Fruit fly (Drosophila melanogaster) whole organism, embryonic: ENCODE measurements around the gene CG33306.
A peak's percentile ranks its signal among the peaks of the same experiment; 100 is the strongest.

Source experiments
- Awh ChIP-seq: fragments of 200-800 bp; sonication (Bioruptor generic); IDR thresholded peaks from 2 replicates; pipeline ENCODE4, ENCODE4 v1.3.6; 2022; ENCODE audit warnings: missing biosample characterization, missing genetic modification characterization
- BEAF-32 ChIP-seq: fragments of 200-800 bp; sonication (Bioruptor generic); optimal IDR thresholded peaks from 3 replicates; lab custom pipeline; 2017; ENCODE audit warnings: missing biosample characterization, missing genetic modification characterization, mild to moderate bottlenecking, moderate library complexity, missing genetic modification reagents
- Blimp-1 ChIP-seq: fragments of 200-800 bp; sonication (Bioruptor generic); optimal IDR thresholded peaks from 3 replicates; lab custom pipeline; 2018; ENCODE audit warnings: missing biosample characterization, missing genetic modification characterization, mild to moderate bottlenecking, moderate library complexity, missing genetic modification reagents
- CG15479 ChIP-seq: fragments of 200-800 bp; sonication (Bioruptor generic); optimal IDR thresholded peaks from 3 replicates; lab custom pipeline; 2019; ENCODE audit warnings: missing biosample characterization, mild to moderate bottlenecking, missing genetic modification characterization, moderate library complexity
- CG1603 ChIP-seq: fragments of 200-800 bp; sonication (Bioruptor generic); optimal IDR thresholded peaks from 2 replicates; lab custom pipeline; 2019; ENCODE audit warnings: missing biosample characterization, mild to moderate bottlenecking, missing genetic modification characterization, moderate library complexity
- CG17568 ChIP-seq: fragments of 200-800 bp; sonication (Bioruptor generic); optimal IDR thresholded peaks from 2 replicates; lab custom pipeline; 2018; ENCODE audit warnings: missing biosample characterization, mild to moderate bottlenecking, missing genetic modification characterization, moderate library complexity
- CG17829 ChIP-seq: fragments of 200-800 bp; optimal IDR thresholded peaks from 2 replicates; lab custom pipeline; 2019; ENCODE audit warnings: missing biosample characterization, mild to moderate bottlenecking, missing genetic modification characterization, moderate library complexity
- CG1792 ChIP-seq: fragments of 200-800 bp; sonication (Bioruptor generic); optimal IDR thresholded peaks from 2 replicates; lab custom pipeline; 2016; ENCODE audit warnings: missing biosample characterization, missing genetic modification characterization
- CG18476 ChIP-seq: fragments of 200-800 bp; sonication (Bioruptor generic); optimal IDR thresholded peaks from 2 replicates; lab custom pipeline; 2016; ENCODE audit warnings: missing biosample characterization, mild to moderate bottlenecking, missing genetic modification characterization
- CG2875 ChIP-seq: fragments of 200-800 bp; sonication (Bioruptor generic); optimal IDR thresholded peaks from 2 replicates; lab custom pipeline; 2017; ENCODE audit warnings: missing biosample characterization, mild to moderate bottlenecking, missing genetic modification characterization, missing genetic modification reagents
- CG30403 ChIP-seq: fragments of 200-800 bp; sonication (Bioruptor generic); optimal IDR thresholded peaks from 3 replicates; lab custom pipeline; 2016; ENCODE audit warnings: missing biosample characterization, missing genetic modification characterization
- CG32532 ChIP-seq: fragments of 200-800 bp; sonication (Bioruptor generic); IDR thresholded peaks from 2 replicates; pipeline ENCODE4 v1.3.6; 2022; ENCODE audit warnings: missing biosample characterization, missing genetic modification characterization
- CG3281 ChIP-seq: fragments of 200-800 bp; sonication (Bioruptor generic); optimal IDR thresholded peaks from 3 replicates; lab custom pipeline; 2017; ENCODE audit warnings: missing biosample characterization, mild to moderate bottlenecking, missing genetic modification characterization
- CG33557 ChIP-seq: fragments of 200-800 bp; sonication (Bioruptor generic); optimal IDR thresholded peaks from 2 replicates; lab custom pipeline; 2019; ENCODE audit warnings: missing biosample characterization, mild to moderate bottlenecking, missing genetic modification characterization, moderate library complexity
- CG4730 ChIP-seq: fragments of 200-800 bp; sonication (Bioruptor generic); IDR thresholded peaks from 2 replicates; pipeline ENCODE4 v1.3.6; 2022; ENCODE audit warnings: missing biosample characterization, missing genetic modification characterization
- CG4854 ChIP-seq: fragments of 200-800 bp; sonication (Bioruptor generic); optimal IDR thresholded peaks from 2 replicates; lab custom pipeline; 2016; ENCODE audit warnings: missing biosample characterization, missing genetic modification characterization, inconsistent platforms
- CG7271 ChIP-seq: fragments of 200-800 bp; sonication (Bioruptor generic); optimal IDR thresholded peaks from 2 replicates; lab custom pipeline; 2018; ENCODE audit warnings: missing biosample characterization, mild to moderate bottlenecking, missing genetic modification characterization, moderate library complexity
- CG7839 ChIP-seq: fragments of 200-800 bp; sonication (Bioruptor generic); optimal IDR thresholded peaks from 3 replicates; lab custom pipeline; 2018; ENCODE audit warnings: missing biosample characterization, mild to moderate bottlenecking, missing genetic modification characterization, moderate library complexity
- CG8290 ChIP-seq, 3 experiments: fragments of 200-800 bp; sonication (Bioruptor generic); optimal IDR thresholded peaks; 2 replicates each; lab custom pipeline; 2016 to 2019; ENCODE audit warnings: missing biosample characterization in 3 of 3, missing genetic modification characterization in 3 of 3, mild to moderate bottlenecking in 2 of 3, moderate library complexity in 1 of 3
- CG9932 ChIP-seq: fragments of 200-800 bp; sonication (Bioruptor generic); IDR thresholded peaks from 2 replicates; pipeline ENCODE4 v1.3.6; 2022; ENCODE audit warnings: missing biosample characterization, missing genetic modification characterization
- D19A ChIP-seq: fragments of 200-800 bp; optimal IDR thresholded peaks from 3 replicates; lab custom pipeline; 2019; ENCODE audit warnings: missing biosample characterization, mild to moderate bottlenecking, missing genetic modification characterization, moderate library complexity
- Dp ChIP-seq: fragments of 200-800 bp; sonication (Bioruptor generic); optimal IDR thresholded peaks from 2 replicates; lab custom pipeline; 2018; ENCODE audit warnings: missing biosample characterization, mild to moderate bottlenecking, missing genetic modification characterization, moderate library complexity
- Fer3 ChIP-seq: fragments of 200-800 bp; sonication (Bioruptor generic); optimal IDR thresholded peaks from 2 replicates; lab custom pipeline; 2018; ENCODE audit warnings: missing biosample characterization, mild to moderate bottlenecking, missing genetic modification characterization, moderate library complexity
- Gsc ChIP-seq: fragments of 200-800 bp; sonication (Bioruptor generic); IDR thresholded peaks from 2 replicates; pipeline ENCODE4 v1.3.6; 2022; ENCODE audit warnings: missing biosample characterization, missing genetic modification characterization
- HLHmδ ChIP-seq: fragments of 200-800 bp; sonication (Bioruptor generic); optimal IDR thresholded peaks from 2 replicates; lab custom pipeline; 2018; ENCODE audit warnings: missing biosample characterization, mild to moderate bottlenecking, missing genetic modification characterization, moderate library complexity
- Hand ChIP-seq: fragments of 200-800 bp; sonication (Bioruptor generic); optimal IDR thresholded peaks from 2 replicates; lab custom pipeline; 2017; ENCODE audit warnings: mild to moderate bottlenecking, missing biosample characterization, missing genetic modification reagents, missing genetic modification characterization
- NC2α ChIP-seq: fragments of 200-800 bp; sonication (Bioruptor generic); optimal IDR thresholded peaks from 2 replicates; lab custom pipeline; 2016; ENCODE audit warnings: missing biosample characterization, missing genetic modification characterization
- NC2β ChIP-seq: fragments of 200-800 bp; sonication (Bioruptor generic); optimal IDR thresholded peaks from 2 replicates; lab custom pipeline; 2016; ENCODE audit warnings: missing biosample characterization, missing genetic modification characterization
- PHDP ChIP-seq: fragments of 200-800 bp; sonication (Bioruptor generic); optimal IDR thresholded peaks from 3 replicates; lab custom pipeline; 2018; ENCODE audit warnings: missing biosample characterization, mild to moderate bottlenecking, missing genetic modification characterization, moderate library complexity
- abd-A ChIP-seq: fragments of 200-800 bp; sonication (Bioruptor generic); optimal IDR thresholded peaks from 3 replicates; lab custom pipeline; 2019; ENCODE audit warnings: missing biosample characterization, mild to moderate bottlenecking, missing genetic modification characterization, moderate library complexity
- bsh ChIP-seq, 2 experiments: fragments of 200-800 bp; sonication (Bioruptor generic); optimal IDR thresholded peaks; 2 replicates each; lab custom pipeline; 2017 to 2018; ENCODE audit warnings: mild to moderate bottlenecking in 2 of 2, missing biosample characterization in 2 of 2, missing genetic modification characterization in 2 of 2, moderate library complexity in 1 of 2
- btn ChIP-seq: fragments of 200-800 bp; sonication (Bioruptor generic); optimal IDR thresholded peaks from 2 replicates; lab custom pipeline; 2016; ENCODE audit warnings: missing biosample characterization, missing genetic modification characterization
- da ChIP-seq: fragments of 200-800 bp; sonication (Bioruptor generic); optimal IDR thresholded peaks from 2 replicates; lab custom pipeline; 2016; ENCODE audit warnings: missing biosample characterization, missing genetic modification characterization
- dimm ChIP-seq: fragments of 200-800 bp; sonication (Bioruptor generic); IDR thresholded peaks from 2 replicates; pipeline ENCODE4 v1.3.6; 2022; ENCODE audit warnings: missing biosample characterization, missing genetic modification characterization
- dmrt99B ChIP-seq: fragments of 200-800 bp; sonication (Bioruptor generic); optimal IDR thresholded peaks from 2 replicates; lab custom pipeline; 2018; ENCODE audit warnings: missing biosample characterization, mild to moderate bottlenecking, missing genetic modification characterization, moderate library complexity
- ems ChIP-seq: fragments of 200-800 bp; sonication (Bioruptor generic); optimal IDR thresholded peaks from 3 replicates; lab custom pipeline; 2016; ENCODE audit warnings: missing biosample characterization, missing genetic modification characterization
- gce ChIP-seq: fragments of 200-800 bp; sonication (Bioruptor generic); IDR thresholded peaks from 3 replicates; pipeline ENCODE4 v1.3.6; 2022; ENCODE audit warnings: missing biosample characterization, missing genetic modification characterization
- grn ChIP-seq: fragments of 200-800 bp; sonication (Bioruptor generic); optimal IDR thresholded peaks from 3 replicates; lab custom pipeline; 2017; ENCODE audit warnings: missing biosample characterization, missing genetic modification characterization
- gsb-n ChIP-seq: fragments of 200-800 bp; sonication (Bioruptor generic); optimal IDR thresholded peaks from 3 replicates; lab custom pipeline; 2018; ENCODE audit warnings: missing biosample characterization, mild to moderate bottlenecking, missing genetic modification characterization
- lab ChIP-seq: fragments of 200-800 bp; sonication (Bioruptor generic); optimal IDR thresholded peaks from 3 replicates; lab custom pipeline; 2017; ENCODE audit warnings: missing biosample characterization, missing genetic modification characterization, mild to moderate bottlenecking, moderate library complexity, missing genetic modification reagents
- peb ChIP-seq: fragments of 200-800 bp; sonication (Bioruptor generic); IDR thresholded peaks from 2 replicates; pipeline ENCODE4 v1.3.6; 2022; ENCODE audit warnings: missing biosample characterization, missing genetic modification characterization
- ranshi ChIP-seq: fragments of 200-800 bp; sonication (Bioruptor generic); IDR thresholded peaks from 2 replicates; pipeline ENCODE4 v1.3.6; 2022; ENCODE audit warnings: missing biosample characterization, missing genetic modification characterization
- sima ChIP-seq: fragments of 200-800 bp; sonication (Bioruptor generic); optimal IDR thresholded peaks from 2 replicates; lab custom pipeline; 2016; ENCODE audit warnings: missing biosample characterization, missing genetic modification characterization
- sisA ChIP-seq: fragments of 200-800 bp; sonication (Bioruptor generic); IDR thresholded peaks from 2 replicates; pipeline ENCODE4 v1.3.6; 2022; ENCODE audit warnings: missing biosample characterization, missing genetic modification characterization
- slbo ChIP-seq: fragments of 200-800 bp; sonication (Bioruptor generic); IDR thresholded peaks from 2 replicates; pipeline ENCODE4 v1.3.6; 2022; ENCODE audit warnings: missing biosample characterization, missing genetic modification characterization
- sug ChIP-seq: fragments of 200-800 bp; optimal IDR thresholded peaks from 2 replicates; lab custom pipeline; 2019; ENCODE audit warnings: missing biosample characterization, mild to moderate bottlenecking, missing genetic modification characterization, moderate library complexity
- tap ChIP-seq: fragments of 200-800 bp; optimal IDR thresholded peaks from 3 replicates; lab custom pipeline; 2019; ENCODE audit warnings: missing biosample characterization, mild to moderate bottlenecking, missing genetic modification characterization, moderate library complexity
- tna ChIP-seq: fragments of 200-800 bp; sonication (Bioruptor generic); IDR thresholded peaks from 2 replicates; pipeline ENCODE4 v1.3.6; 2022; ENCODE audit warnings: missing biosample characterization, missing genetic modification characterization; ENCODE audit not compliant: partially characterized antibody

Gene CG33306

DNA sequence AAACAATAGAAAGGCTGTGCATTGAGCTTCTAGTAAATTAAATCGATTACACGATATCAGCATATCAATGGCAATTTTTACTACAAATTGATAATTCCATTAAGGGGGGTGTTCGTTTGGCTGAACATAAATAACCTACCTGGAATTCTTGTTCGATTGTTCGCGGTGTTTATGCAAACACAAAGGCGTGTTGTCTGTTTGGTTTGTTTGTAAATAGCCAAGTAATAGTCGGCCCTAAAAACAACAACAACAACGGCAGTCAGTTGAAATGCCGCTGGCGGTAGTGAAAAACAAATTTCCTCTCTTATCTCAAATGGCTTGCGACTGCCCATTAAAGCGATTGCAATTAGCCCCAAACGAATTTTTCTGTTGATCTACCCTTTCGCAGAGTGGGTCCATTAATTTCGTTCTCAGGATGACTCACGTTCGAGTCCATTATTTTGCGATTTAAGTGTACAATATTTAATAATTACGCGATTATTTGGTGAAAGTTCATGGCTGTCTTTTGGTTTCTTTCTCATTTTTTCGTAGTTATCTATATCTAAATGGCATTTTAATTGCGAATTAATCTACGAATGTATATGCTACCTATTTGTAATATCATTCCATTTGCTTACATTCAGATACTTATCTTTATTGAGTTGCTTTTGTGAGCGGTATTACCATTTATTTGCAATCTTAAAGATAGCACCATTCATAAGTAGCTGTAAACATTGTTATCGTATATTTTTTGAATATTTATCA is 4.7 kb downstream of the CG33306 start (continued):
- peak; percentile 23 for TF ChIP-seq NC2β (GFP tag; lab: Kevin White, UChicago)
- no peak; the same call in 1 of the 2 replicates for TF ChIP-seq ranshi (GFP tag; lab: Robert Waterston, UW)
- TF ChIP-seq abd-A (tag; lab: Kevin White, UChicago), result peak; percentile 38
- TF ChIP-seq CG4854 (GFP tag; lab: Kevin White, UChicago), result no peak
- peak; percentile 41 for TF ChIP-seq sug (tag; lab: Kevin White, UChicago)
- peak; percentile 5 for TF ChIP-seq NC2α
- TF ChIP-seq PHDP, result peak; percentile 54
- TF ChIP-seq CG18476, result peak; percentile 16
- TF ChIP-seq peb (GFP tag; lab: Robert Waterston, UW), result no peak
- no peak for TF ChIP-seq da
- no peak for TF ChIP-seq Dp (GFP tag; lab: Kevin White, UChicago)
- no peak for TF ChIP-seq CG15479
- TF ChIP-seq slbo, result peak; percentile 32; the same call in 1 of the 2 replicates
- TF ChIP-seq Hand (GFP tag; lab: Kevin White, UChicago), result peak; percentile 27
- TF ChIP-seq gsb-n (tag; lab: Kevin White, UChicago), result peak; percentile 33
- TF ChIP-seq dimm (GFP tag; lab: Robert Waterston, UW), result no peak
- TF ChIP-seq CG32532 (GFP tag; lab: Robert Waterston, UW), result peak; percentile 29; the same call in 1 of the 2 replicates
- peak; percentile 68; the same call in 1 of the 2 replicates for TF ChIP-seq Awh (GFP tag; lab: Robert Waterston, UW)
- no peak for TF ChIP-seq Gsc
- TF ChIP-seq tap (tag; lab: Kevin White, UChicago), result peak; percentile 19
- TF ChIP-seq grn, result peak; percentile 82
- TF ChIP-seq CG1603 (tag; lab: Kevin White, UChicago), result peak; percentile 43
- peak; percentile 5 for TF ChIP-seq CG1792 (GFP tag; lab: Kevin White, UChicago)
- no peak for TF ChIP-seq tna (GFP tag; lab: Robert Waterston, UW)
- TF ChIP-seq HLHmδ, result peak; percentile 33
- peak; percentile 42; the same call in 1 of the 2 replicates for TF ChIP-seq CG9932
- TF ChIP-seq CG4730 (GFP tag; lab: Robert Waterston, UW), result no peak
- TF ChIP-seq Blimp-1 (GFP tag; lab: Kevin White, UChicago), result no peak
- TF ChIP-seq CG8290 (GFP tag; optimal IDR thresholded peaks at IDR 0.05; lab: Kevin White, UChicago), result peak; percentile 14
- TF ChIP-seq CG8290 (tag; optimal IDR thresholded peaks at IDR 0.05; lab: Kevin White, UChicago), result peak in 1 of 2 experiments; percentile 55
- no peak for TF ChIP-seq CG17829 (tag; lab: Kevin White, UChicago)
- peak; percentile 13 for TF ChIP-seq ems (GFP tag; lab: Kevin White, UChicago)
- peak; percentile 67 for TF ChIP-seq lab (GFP tag; lab: Kevin White, UChicago)
- peak in 1 of 2 experiments; percentile 31 for TF ChIP-seq bsh (GFP tag; optimal IDR thresholded peaks at IDR 0.05; lab: Kevin White, UChicago)
- TF ChIP-seq CG33557 (GFP tag; lab: Kevin White, UChicago), result no peak
- peak; percentile 25 for TF ChIP-seq CG3281
- TF ChIP-seq btn, result peak; percentile 16
- peak; percentile 49 for TF ChIP-seq CG7271
- no peak for TF ChIP-seq sisA (GFP tag; lab: Robert Waterston, UW)
- peak; percentile 22 for TF ChIP-seq CG7839
- TF ChIP-seq BEAF-32, result no peak
- peak; percentile 80 for TF ChIP-seq D19A (tag; lab: Kevin White, UChicago)
- no peak for TF ChIP-seq sima (GFP tag; lab: Kevin White, UChicago)
- TF ChIP-seq CG2875, result peak; percentile 9
- peak; percentile 8 for TF ChIP-seq Fer3 (tag; lab: Kevin White, UChicago)
- peak; percentile 20 for TF ChIP-seq CG17568 (GFP tag; lab: Kevin White, UChicago)
- peak; percentile 12 for TF ChIP-seq CG30403 (GFP tag; lab: Kevin White, UChicago)
- TF ChIP-seq dmrt99B, result peak; percentile 37
- TF ChIP-seq gce (GFP tag; lab: Robert Waterston, UW), result 0 out of 3 replicates have a peak, but pooled peaks have one; percentile 15
